Worm (Caenorhabditis elegans) whole organism, L4 larva: ENCODE data around the gene F54F7.6.
A peak's percentile ranks its signal among the peaks of the same experiment; 100 is the strongest.

Experiments used
- dve-1 ChIP-seq: sonication (generic microtip); optimal IDR thresholded peaks from 2 replicates; lab custom pipeline; 2017; ENCODE audit warnings: antibody characterized with exemption, mild to moderate bottlenecking, missing genetic modification characterization, missing compliant biosample characterization; ENCODE audit not compliant: insufficient read depth
- egl-27 ChIP-seq: sonication (generic microtip); optimal IDR thresholded peaks from 3 replicates; lab custom pipeline; 2017; ENCODE audit warnings: missing biosample characterization, missing genetic modification reagents, missing genetic modification characterization
- fos-1 ChIP-seq: fragments of 150-350 bp; optimal IDR thresholded peaks from 2 replicates; lab custom pipeline; 2014; ENCODE audit warnings: missing biosample characterization, missing genetic modification characterization
- snpc-4 ChIP-seq: fragments of 150-350 bp; optimal IDR thresholded peaks from 2 replicates; lab custom pipeline; 2014; ENCODE audit warnings: missing biosample characterization, missing genetic modification characterization
- unc-62 ChIP-seq, 3 experiments: fragments of 150-350 bp in 1 of 3; sonication (generic microtip); optimal IDR thresholded peaks in 2 of 3; peaks in 1 of 3; 1 replicate in 1 of 3; 2 replicates in 2 of 3; lab custom pipeline; 2014 to 2017; ENCODE audit warnings: missing biosample characterization in 3 of 3, missing genetic modification characterization in 3 of 3, missing genetic modification reagents in 3 of 3, missing genotype in 1 of 3
- zfp-3 ChIP-seq: fragments of 200-800 bp; sonication (Bioruptor generic); conservative IDR thresholded peaks from 2 replicates; pipeline ENCODE4 v1.3.6; 2022; ENCODE audit warnings: missing genetic modification reagents, missing genetic modification characterization, missing compliant biosample characterization
- zip-2 ChIP-seq: fragments of 150-350 bp; optimal IDR thresholded peaks from 2 replicates; lab custom pipeline; 2014; ENCODE audit warnings: missing biosample characterization, missing genetic modification characterization

- no peak for TF ChIP-seq dve-1 (tag; lab: Kevin White, UChicago)
- no peak for TF ChIP-seq egl-27
- no peak for TF ChIP-seq zfp-3 (GFP tag; lab: Robert Waterston, UW)
- no peak for TF ChIP-seq zip-2 (tag; lab: Kevin White, UChicago)
- no peak for TF ChIP-seq snpc-4 (tag; lab: Kevin White, UChicago)
- peak in 1 of 2 experiments; percentile 94 for TF ChIP-seq unc-62 (GFP tag; optimal IDR thresholded peaks at IDR 0.05 in 1 of 2; lab: Kevin White, UChicago)
- no peak for TF ChIP-seq unc-62 (tag; optimal IDR thresholded peaks at IDR 0.05; lab: Kevin White, UChicago)
- TF ChIP-seq fos-1 (tag; lab: Kevin White, UChicago) = no peak
Measured at ce11 chrX:11821159-11821720, 43.9 kb upstream of the F54F7.6 start.
